Worm (Caenorhabditis elegans) whole organism, L4/young adult: ENCODE results near the gene srx-102.

Source experiments
- W03F9.2 ChIP-seq: fragments of 150-350 bp; optimal IDR thresholded peaks from 2 replicates; lab custom pipeline; 2014; ENCODE audit warnings: missing biosample characterization, missing genetic modification characterization
- dao-5 ChIP-seq: sonication (generic microtip); optimal IDR thresholded peaks from 2 replicates; lab custom pipeline; 2016; ENCODE audit warnings: missing genotype, missing genetic modification characterization, moderate library complexity, missing compliant biosample characterization
- him-1 ChIP-seq: sonication (generic microtip); optimal IDR thresholded peaks from 2 replicates; lab custom pipeline; 2016; ENCODE audit warnings: missing genotype, missing genetic modification reagents, missing genetic modification characterization, missing compliant biosample characterization

srx-102 gene

ce11 chrII:3670956-3671355, 23.6 kb downstream of the srx-102 start, which contains the start of gene srx-98:
Gene srx-98, minus strand, starts transcription at chrII:3671056.
- TF ChIP-seq dao-5, result no peak
- no peak for TF ChIP-seq W03F9.2 (tag; lab: Kevin White, UChicago)
- TF ChIP-seq him-1 (tag; lab: Kevin White, UChicago), result no peak

ce11 chrII:3669315-3669714, 25.2 kb downstream of the srx-102 start, which contains the start of gene srx-97:
Gene srx-97, minus strand, starts transcription at chrII:3669415.
- TF ChIP-seq him-1 (tag; lab: Kevin White, UChicago), result no peak
- TF ChIP-seq dao-5, result no peak
- no peak for TF ChIP-seq W03F9.2 (tag; lab: Kevin White, UChicago)

ce11 chrII:3665181-3665580, 29.4 kb downstream of the srx-102 start:
- no peak for TF ChIP-seq him-1 (tag; lab: Kevin White, UChicago)
- TF ChIP-seq dao-5, result no peak
- TF ChIP-seq W03F9.2 (tag; lab: Kevin White, UChicago), result no peak

- TF ChIP-seq him-1 (tag; lab: Kevin White, UChicago) (no peak), W03F9.2 (tag; lab: Kevin White, UChicago) (no peak), dao-5 (no peak)
Observed at ce11 chrII:3664470-3664869, 30.1 kb downstream of the srx-102 start, which contains the start of gene F19B10.3. Gene F19B10.3, plus strand, starts transcription at chrII:3664770.

- TF ChIP-seq him-1 (tag; lab: Kevin White, UChicago), result no peak
Observed at ce11 chrII:3663796-3664195, 30.8 kb downstream of the srx-102 start, which contains the start of gene F19B10.6. Gene F19B10.6, minus strand, starts transcription at chrII:3663896.

ce11 chrII:3661932-3662331, 32.6 kb downstream of the srx-102 start, which contains the start of gene F19B10.13:
Gene F19B10.13, plus strand, starts transcription at chrII:3662274.
- TF ChIP-seq W03F9.2 (tag; lab: Kevin White, UChicago), result no peak
- TF ChIP-seq dao-5, result no peak
- TF ChIP-seq him-1 (tag; lab: Kevin White, UChicago), result no peak

ce11 chrII:3659776-3660175, 34.8 kb downstream of the srx-102 start, which contains the start of gene F19B10.4:
Gene F19B10.4, plus strand, starts transcription at chrII:3660076.
- TF ChIP-seq W03F9.2 (tag; lab: Kevin White, UChicago) (no peak), dao-5 (no peak), him-1 (tag; lab: Kevin White, UChicago) (no peak)

ce11 chrII:3655378-3655777, 39.2 kb downstream of the srx-102 start, which contains the start of gene F19B10.5:
Gene F19B10.5, plus strand, starts transcription at chrII:3655678.
- no peak for TF ChIP-seq him-1 (tag; lab: Kevin White, UChicago)
- no peak for TF ChIP-seq dao-5

- TF ChIP-seq him-1 (tag; lab: Kevin White, UChicago), result no peak
- TF ChIP-seq W03F9.2 (tag; lab: Kevin White, UChicago), result no peak
- no peak for TF ChIP-seq dao-5
Observed at ce11 chrII:3647111-3647510, 47.5 kb downstream of the srx-102 start, which contains the start of gene fbxb-33. Gene fbxb-33, plus strand, starts transcription at chrII:3647411.
